Worm (Caenorhabditis elegans): ENCODE measurements around the gene Y49F6B.2.

Gene Y49F6B.2

DNA sequence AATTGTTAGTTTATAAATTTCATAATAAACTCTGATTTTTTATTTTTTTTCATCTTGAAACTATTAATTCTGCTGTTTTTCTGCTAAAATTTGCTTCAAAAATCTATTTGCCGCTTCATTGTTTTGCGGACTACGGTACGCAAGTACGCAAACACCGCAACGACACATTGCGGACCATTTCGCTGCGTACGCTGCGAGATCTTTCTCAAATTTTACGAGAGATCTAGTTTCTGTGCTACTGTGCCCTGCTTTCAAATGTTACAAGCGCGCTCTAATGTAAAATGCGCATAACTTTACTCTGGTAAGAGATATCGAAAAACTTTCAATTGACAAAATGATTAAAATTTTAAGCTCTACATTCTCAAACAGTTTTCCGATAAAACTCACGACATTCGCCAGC is 20.8 kb downstream of the Y49F6B.2 start (continued):
- TF ChIP-seq swsn-7 (tag; optimal IDR thresholded peaks at IDR 0.05): peak; percentile 73
- TF ChIP-seq rnt-1 (tag; optimal IDR thresholded peaks at IDR 0.05): peak; percentile 73
- TF ChIP-seq lir-3 (tag; optimal IDR thresholded peaks at IDR 0.05; ENCODE audit: poor library complexity): peak; percentile 76
- TF ChIP-seq dpl-1 (GFP tag; optimal IDR thresholded peaks at IDR 0.05): peak; percentile 47 to 73 (median 67)
- TF ChIP-seq unc-98 (GFP tag; IDR thresholded peaks at IDR 0.05): peak; percentile 57; the same call in 1 of the 2 replicates
- TF ChIP-seq dsc-1 (tag; optimal IDR thresholded peaks at IDR 0.05): peak; percentile 58
- TF ChIP-seq unc-86 (tag; optimal IDR thresholded peaks at IDR 0.05): peak; percentile 57
- peak; percentile 94 to 97 for TF ChIP-seq lsy-2 (tag; optimal IDR thresholded peaks at IDR 0.05)
- peak; percentile 82 for TF ChIP-seq ceh-88 (GFP tag; IDR thresholded peaks at IDR 0.05)
- peak; percentile 67 to 75 for TF ChIP-seq lin-35 (GFP tag; optimal IDR thresholded peaks at IDR 0.05)
- TF ChIP-seq efl-1 (optimal IDR thresholded peaks at IDR 0.05): peak; percentile 71 to 79
- TF ChIP-seq efl-1 (GFP tag; optimal IDR thresholded peaks at IDR 0.05 in 1 of 2): peak; percentile 66 to 97
- TF ChIP-seq nhr-85 (tag): peak; percentile 70
- TF ChIP-seq fkh-4 (tag; optimal IDR thresholded peaks at IDR 0.05; ENCODE audit: borderline replicate concordance): peak; percentile 18
- peak; percentile 80 for TF ChIP-seq F16B12.6 (tag; optimal IDR thresholded peaks at IDR 0.05)
- peak; percentile 34 for TF ChIP-seq nhr-237 (tag; optimal IDR thresholded peaks at IDR 0.05)
- TF ChIP-seq mdl-1 (tag; optimal IDR thresholded peaks at IDR 0.05): peak in 1 of 2 experiments; percentile 27
- peak; percentile 45 for TF ChIP-seq egl-13 (tag; optimal IDR thresholded peaks at IDR 0.05)

DNA sequence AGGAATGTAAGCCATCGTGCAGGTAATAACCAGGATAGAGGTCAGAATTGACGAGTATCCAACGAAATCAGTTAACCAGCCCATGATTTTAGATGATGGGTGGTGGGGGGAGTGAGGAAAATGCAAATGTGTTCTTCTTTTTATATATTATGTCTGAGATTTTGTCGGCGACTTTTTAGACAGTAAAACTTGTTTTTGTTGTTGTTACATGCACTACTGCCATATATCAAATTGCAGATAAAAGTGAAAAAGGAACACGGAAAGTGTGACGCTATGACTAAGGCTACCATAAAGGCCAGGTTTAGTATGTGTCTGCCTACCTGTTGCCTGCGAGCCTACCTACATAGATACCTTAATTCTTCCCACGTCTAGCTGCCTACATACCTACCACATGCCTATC is 21.3 kb downstream of the Y49F6B.2 start, which contains the start of gene col-72:
TSS of gene col-72 (minus strand) at position 101 of the 400 bp plus-strand sequence.
- TF ChIP-seq efl-1 (optimal IDR thresholded peaks at IDR 0.05): no peak
- peak in 1 of 2 experiments; percentile 50 for TF ChIP-seq efl-1 (GFP tag; optimal IDR thresholded peaks at IDR 0.05 in 1 of 2)
- TF ChIP-seq ces-1 (GFP tag; optimal IDR thresholded peaks at IDR 0.05): no peak

DNA sequence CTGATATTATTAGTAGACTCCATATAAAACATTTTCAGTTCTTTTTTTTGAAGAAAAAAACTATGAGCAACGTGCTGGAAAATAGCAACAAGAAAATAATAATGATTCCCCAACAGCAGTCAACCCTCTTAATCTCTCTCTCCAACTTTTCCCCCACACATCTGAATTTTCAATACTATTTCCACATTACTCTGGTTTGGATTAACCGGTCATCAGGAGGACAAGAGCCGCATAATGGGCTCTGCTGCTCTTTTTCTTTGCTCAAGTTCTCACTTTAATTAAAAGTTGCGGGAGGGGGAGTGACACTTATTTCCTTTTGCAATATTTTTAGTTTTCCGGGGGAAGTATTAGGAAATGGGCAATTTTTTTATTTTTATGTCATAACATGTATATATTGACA is 24.7 kb downstream of the Y49F6B.2 start:
- TF ChIP-seq efl-1 (optimal IDR thresholded peaks at IDR 0.05): no peak
- peak in 1 of 2 experiments; percentile 65 for TF ChIP-seq efl-1 (GFP tag; optimal IDR thresholded peaks at IDR 0.05 in 1 of 2)
- TF ChIP-seq dsc-1 (tag; optimal IDR thresholded peaks at IDR 0.05): peak; percentile 29
- TF ChIP-seq ets-5 (GFP tag; IDR thresholded peaks at IDR 0.05): no peak
- TF ChIP-seq ceh-88 (GFP tag; IDR thresholded peaks at IDR 0.05): no peak
- TF ChIP-seq tbx-2 (tag; optimal IDR thresholded peaks at IDR 0.05): peak; percentile 10
- TF ChIP-seq C34B4.2 (tag; optimal IDR thresholded peaks at IDR 0.05): no peak
- TF ChIP-seq pqm-1 (tag; optimal IDR thresholded peaks at IDR 0.05): no peak
- TF ChIP-seq aly-2 (tag; optimal IDR thresholded peaks at IDR 0.05): no peak
- TF ChIP-seq lin-14 (GFP tag; optimal IDR thresholded peaks at IDR 0.05): peak; percentile 40

DNA sequence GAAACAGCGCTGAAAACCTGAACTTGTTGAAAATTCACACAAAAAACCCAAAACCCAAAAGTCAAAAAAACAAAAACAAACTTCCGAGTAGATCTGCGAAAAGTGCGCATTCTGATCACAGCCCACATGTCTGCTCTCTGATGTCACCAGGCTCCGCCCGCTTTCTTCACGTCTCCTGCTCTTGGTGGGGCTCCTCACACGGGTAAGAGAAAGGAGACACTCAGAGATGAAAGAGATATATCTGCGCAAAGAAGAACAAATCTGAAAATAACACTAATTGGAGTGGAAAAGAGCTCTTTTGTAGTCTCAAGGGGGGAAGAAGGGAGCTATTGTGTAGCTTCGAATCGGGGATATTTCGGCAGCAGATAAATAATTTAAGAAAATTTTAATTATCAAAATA is 25.5 kb downstream of the Y49F6B.2 start, which contains the start of gene ncs-6:
TSS of gene ncs-6 (minus strand) at position 261 of the 400 bp plus-strand sequence.
- TF ChIP-seq snu-23 (GFP tag; optimal IDR thresholded peaks at IDR 0.05) (no peak), ceh-82 (tag; optimal IDR thresholded peaks at IDR 0.05) (no peak), fkh-8 (tag; optimal IDR thresholded peaks at IDR 0.05) (peak; percentile 73), lin-13 (GFP tag; optimal IDR thresholded peaks at IDR 0.05) (no peak)

DNA sequence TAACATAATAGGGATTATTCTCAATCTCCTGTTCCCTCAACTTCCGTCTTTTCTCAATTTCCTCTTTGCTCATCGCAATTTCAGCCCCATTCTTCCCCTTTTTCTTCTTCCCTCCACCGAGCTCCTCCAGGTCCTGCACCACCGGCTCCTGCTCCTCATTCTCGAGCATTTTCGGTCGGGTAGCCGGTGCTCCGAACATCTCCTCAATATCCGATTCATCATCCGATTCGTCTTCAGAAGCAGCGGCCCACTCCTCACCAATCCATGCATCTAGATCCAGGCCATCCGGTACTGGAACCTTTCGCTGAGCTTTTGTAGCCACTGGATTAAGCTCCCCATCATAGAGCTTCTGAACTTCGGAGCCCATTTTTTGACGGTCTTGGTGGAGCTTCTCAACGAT is 37.4 kb downstream of the Y49F6B.2 start:
- no peak for TF ChIP-seq efl-1 (optimal IDR thresholded peaks at IDR 0.05)
- peak in 1 of 2 experiments; percentile 2 for TF ChIP-seq efl-1 (GFP tag; optimal IDR thresholded peaks at IDR 0.05 in 1 of 2)
- TF ChIP-seq ceh-88 (GFP tag; IDR thresholded peaks at IDR 0.05): no peak
- no peak for TF ChIP-seq unc-130 (tag; optimal IDR thresholded peaks at IDR 0.05)
- no peak for TF ChIP-seq xbp-1 (tag; optimal IDR thresholded peaks at IDR 0.05)

DNA sequence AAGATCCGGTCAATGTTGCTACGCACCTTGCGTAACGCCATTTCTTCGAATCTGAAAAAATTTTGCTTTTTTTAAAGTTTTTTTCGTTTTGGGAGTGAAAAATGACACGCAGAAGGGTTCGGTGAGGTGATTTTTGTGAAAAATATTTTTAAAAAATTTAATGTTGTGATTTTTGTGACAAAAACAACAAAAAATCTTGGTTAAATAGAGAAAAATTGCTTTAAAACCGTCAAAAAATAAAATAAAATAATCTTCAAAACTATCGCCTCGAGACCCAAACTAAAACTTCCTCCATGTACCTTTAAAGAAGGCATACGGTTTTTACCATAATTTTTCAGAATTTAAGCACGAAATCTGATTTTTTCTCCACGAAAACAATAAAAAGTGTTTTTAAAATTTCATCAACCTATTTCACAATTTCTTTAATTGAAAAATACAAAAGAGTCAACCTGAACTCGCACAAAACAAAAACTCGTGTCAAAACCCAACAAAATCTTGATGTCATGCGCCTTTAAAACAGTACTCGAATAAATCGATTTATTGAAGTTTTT is 43.7 kb downstream of the Y49F6B.2 start, which contains the start of gene apd-3:
TSS of gene apd-3 (minus strand) at position 51 of the 551 bp plus-strand sequence.
- no peak for TF ChIP-seq zag-1 (tag; optimal IDR thresholded peaks at IDR 0.05)
- no peak for TF ChIP-seq nhr-84 (tag; optimal IDR thresholded peaks at IDR 0.05)
- TF ChIP-seq blmp-1 (tag; optimal IDR thresholded peaks at IDR 0.05): no peak
- TF ChIP-seq lin-13 (GFP tag; optimal IDR thresholded peaks at IDR 0.05): no peak
- no peak for TF ChIP-seq mep-1 (tag; optimal IDR thresholded peaks at IDR 0.05)
- no peak for TF ChIP-seq aha-1 (tag; optimal IDR thresholded peaks at IDR 0.05)
- no peak for TF ChIP-seq hpl-2 (GFP tag; optimal IDR thresholded peaks at IDR 0.05)
- no peak for TF ChIP-seq hlh-4 (tag; optimal IDR thresholded peaks at IDR 0.05)
- TF ChIP-seq egl-27 (tag; optimal IDR thresholded peaks at IDR 0.05): no peak
- no peak for TF ChIP-seq nhr-76 (tag; optimal IDR thresholded peaks at IDR 0.05)
- no peak for TF ChIP-seq sptf-1 (tag; optimal IDR thresholded peaks at IDR 0.05)
- TF ChIP-seq snu-23 (GFP tag; optimal IDR thresholded peaks at IDR 0.05): no peak
- TF ChIP-seq ceh-63 (GFP tag; optimal IDR thresholded peaks at IDR 0.05): no peak
- no peak for TF ChIP-seq ceh-90 (tag; optimal IDR thresholded peaks at IDR 0.05)

Data from whole organism, L1 larva.